Fruit fly (Drosophila melanogaster) S2 (cell line): ENCODE measurements around the gene Tango9.

Experiments
- CG8478 ChIP-seq: fragments of >200 bp; optimal IDR thresholded peaks from 2 replicates; lab custom pipeline; 2018
- CTCF ChIP-seq, 2 experiments: fragments of >200 bp; optimal IDR thresholded peaks; 2 replicates each; lab custom pipeline; 2018

DNA sequence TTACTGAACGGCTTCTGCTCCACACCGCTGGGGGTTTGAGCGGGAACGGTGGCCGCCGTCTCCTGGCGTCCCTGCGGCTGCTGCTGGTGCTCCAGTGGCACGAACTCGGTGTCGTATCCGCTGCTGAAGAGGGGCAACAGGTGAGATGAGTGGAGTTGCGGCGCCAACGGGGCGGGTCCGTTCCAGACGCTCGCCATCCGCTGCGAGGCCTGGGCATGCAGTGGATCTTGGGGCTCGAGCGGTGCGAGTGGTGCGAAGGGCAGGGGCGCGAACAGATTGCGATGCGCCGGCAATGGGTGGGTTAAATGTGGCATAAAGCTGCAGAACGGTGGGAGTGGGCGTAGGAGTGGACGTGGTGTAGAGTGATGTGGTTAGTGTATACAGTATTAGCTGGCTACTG lies 14.5 kb upstream of the Tango9 start:
- TF ChIP-seq CTCF (optimal IDR thresholded peaks at IDR 0.05; lab: Kevin White, UChicago) = no peak
- TF ChIP-seq CG8478 = no peak
